Worm (Caenorhabditis elegans) whole organism, late embryonic: ENCODE measurements around the gene sre-30.

Source experiments
- F13H6.1 ChIP-seq: sonication (generic microtip); optimal IDR thresholded peaks from 2 replicates; lab custom pipeline; 2016; ENCODE audit warnings: missing genetic modification characterization, missing compliant biosample characterization
- ama-1 ChIP-seq: fragments of 150-350 bp; optimal IDR thresholded peaks from 2 replicates; lab custom pipeline; 2014
- elt-4 ChIP-seq: sonication (generic microtip); optimal IDR thresholded peaks from 2 replicates; lab custom pipeline; 2016; ENCODE audit warnings: missing genetic modification characterization, missing compliant biosample characterization
- fkh-10 ChIP-seq: fragments of 150-350 bp; optimal IDR thresholded peaks from 2 replicates; lab custom pipeline; 2014; ENCODE audit warnings: missing biosample characterization, missing genetic modification reagents, missing genetic modification characterization
- hlh-30 ChIP-seq: sonication (generic microtip); optimal IDR thresholded peaks from 2 replicates; lab custom pipeline; 2017; ENCODE audit warnings: antibody characterized with exemption, missing genetic modification characterization, missing compliant biosample characterization; ENCODE audit not compliant: insufficient read depth
- nhr-11 ChIP-seq: fragments of 150-350 bp; optimal IDR thresholded peaks from 2 replicates; lab custom pipeline; 2014; ENCODE audit warnings: missing biosample characterization, missing genetic modification characterization
- pha-4 ChIP-seq: fragments of 150-350 bp; optimal IDR thresholded peaks from 2 replicates; lab custom pipeline; 2018; ENCODE audit warnings: missing biosample characterization, missing genetic modification reagents, missing genetic modification characterization
- ref-2 ChIP-seq: sonication (generic microtip); optimal IDR thresholded peaks from 2 replicates; lab custom pipeline; 2016; ENCODE audit warnings: missing genetic modification characterization, missing compliant biosample characterization
- sdc-2 ChIP-seq: sonication (generic microtip); optimal IDR thresholded peaks from 2 replicates; lab custom pipeline; 2016; ENCODE audit warnings: missing genotype, missing genetic modification characterization, missing compliant biosample characterization
- ztf-16 ChIP-seq: sonication (generic microtip); optimal IDR thresholded peaks from 2 replicates; lab custom pipeline; 2017; ENCODE audit warnings: missing genetic modification characterization, missing compliant biosample characterization

- TF ChIP-seq hlh-30 (no peak), F13H6.1 (tag; lab: Kevin White, UChicago) (no peak), ztf-16 (no peak), fkh-10 (GFP tag; lab: Kevin White, UChicago) (no peak), sdc-2 (tag; lab: Kevin White, UChicago) (no peak), ama-1 (lab: Kevin White, UChicago) (no peak), elt-4 (tag; lab: Kevin White, UChicago) (no peak), nhr-11 (no peak), pha-4 (tag; lab: Kevin White, UChicago) (no peak), ref-2 (no peak)
Measured at ce11 chrII:12379430-12379829, 26.9 kb downstream of the sre-30 start, which contains the start of gene marc-5.
